Worm (Caenorhabditis elegans) whole organism, L4/young adult: ENCODE results near the gene skr-18.

Experiments
- dao-5 ChIP-seq: sonication (generic microtip); optimal IDR thresholded peaks from 2 replicates; lab custom pipeline; 2016; ENCODE audit warnings: missing genotype, missing genetic modification characterization, moderate library complexity, missing compliant biosample characterization
- him-1 ChIP-seq: sonication (generic microtip); optimal IDR thresholded peaks from 2 replicates; lab custom pipeline; 2016; ENCODE audit warnings: missing genotype, missing genetic modification reagents, missing genetic modification characterization, missing compliant biosample characterization

ce11 chrIV:795383-795872 lies at the start of gene skr-18:
- TF ChIP-seq him-1 (tag; lab: Kevin White, UChicago) (no peak), dao-5 (tag; lab: Kevin White, UChicago) (no peak)
